Worm (Caenorhabditis elegans) whole organism, late embryonic: ENCODE results near the gene Y53F4B.7.
"Not testable (repeated sequence)": the region's sequence is repeated elsewhere in the genome, so short reads cannot be mapped to it uniquely, and the experiment has no call there.

ENCODE experiments used
- C38D4.7 ChIP-seq: fragments of 200-800 bp; sonication (Bioruptor generic); optimal IDR thresholded peaks from 2 replicates; lab custom pipeline; 2018; ENCODE audit warnings: mild to moderate bottlenecking, missing genetic modification characterization, moderate library complexity, missing compliant biosample characterization
- K09A11.1 ChIP-seq: sonication (generic microtip); optimal IDR thresholded peaks from 2 replicates; lab custom pipeline; 2017; ENCODE audit warnings: antibody characterized with exemption, mild to moderate bottlenecking, missing genetic modification characterization, missing compliant biosample characterization; ENCODE audit not compliant: insufficient read depth
- ama-1 ChIP-seq: fragments of 150-350 bp; optimal IDR thresholded peaks from 2 replicates; lab custom pipeline; 2014
- ceh-14 ChIP-seq: sonication (generic microtip); optimal IDR thresholded peaks from 2 replicates; lab custom pipeline; 2016; ENCODE audit warnings: missing genotype, missing genetic modification characterization, missing compliant biosample characterization
- ceh-19 ChIP-seq: fragments of 200-800 bp; sonication (Bioruptor generic); optimal IDR thresholded peaks from 2 replicates; lab custom pipeline; 2018; ENCODE audit warnings: mild to moderate bottlenecking, missing genetic modification characterization, missing compliant biosample characterization
- ceh-24 ChIP-seq: sonication (generic microtip); optimal IDR thresholded peaks from 2 replicates; lab custom pipeline; 2016; ENCODE audit warnings: mild to moderate bottlenecking, missing genetic modification characterization, missing compliant biosample characterization
- ceh-31 ChIP-seq: sonication (generic microtip); optimal IDR thresholded peaks from 2 replicates; lab custom pipeline; 2016; ENCODE audit warnings: missing genetic modification characterization, missing compliant biosample characterization
- ceh-45 ChIP-seq: fragments of 200-800 bp; sonication (Bioruptor generic); IDR thresholded peaks from 2 replicates; pipeline ENCODE4 v1.3.6; 2022; ENCODE audit warnings: missing genetic modification reagents, missing genetic modification characterization, missing compliant biosample characterization
- ceh-6 ChIP-seq: fragments of 200-800 bp; sonication (Bioruptor generic); optimal IDR thresholded peaks from 2 replicates; lab custom pipeline; 2018; ENCODE audit warnings: mild to moderate bottlenecking, missing genetic modification characterization, missing compliant biosample characterization
- dve-1 ChIP-seq: sonication (generic microtip); optimal IDR thresholded peaks from 2 replicates; lab custom pipeline; 2017; ENCODE audit warnings: antibody characterized with exemption, mild to moderate bottlenecking, missing genetic modification characterization, missing compliant biosample characterization
- elt-2 ChIP-seq: sonication (generic microtip); optimal IDR thresholded peaks from 2 replicates; lab custom pipeline; 2016; ENCODE audit warnings: missing genetic modification reagents, missing genetic modification characterization, missing compliant biosample characterization
- fax-1 ChIP-seq: sonication (generic microtip); optimal IDR thresholded peaks from 2 replicates; lab custom pipeline; 2016; ENCODE audit warnings: missing genotype, missing genetic modification characterization, missing compliant biosample characterization
- fkh-6 ChIP-seq: sonication (generic microtip); optimal IDR thresholded peaks from 2 replicates; lab custom pipeline; 2016; ENCODE audit warnings: missing genetic modification characterization, missing compliant biosample characterization
- gmeb-2 ChIP-seq: sonication (generic microtip); optimal IDR thresholded peaks from 2 replicates; lab custom pipeline; 2016; ENCODE audit warnings: missing genetic modification characterization, inconsistent platforms, missing compliant biosample characterization
- hlh-15 ChIP-seq: sonication (generic microtip); optimal IDR thresholded peaks from 2 replicates; lab custom pipeline; 2016; ENCODE audit warnings: missing genetic modification characterization, missing compliant biosample characterization
- hlh-30 ChIP-seq: sonication (generic microtip); optimal IDR thresholded peaks from 2 replicates; lab custom pipeline; 2017; ENCODE audit warnings: antibody characterized with exemption, missing genetic modification characterization, missing compliant biosample characterization; ENCODE audit not compliant: insufficient read depth
- hlh-6 ChIP-seq: sonication (generic microtip); optimal IDR thresholded peaks from 2 replicates; lab custom pipeline; 2016; ENCODE audit warnings: missing genotype, missing genetic modification characterization, missing compliant biosample characterization
- lim-6 ChIP-seq: sonication (generic microtip); optimal IDR thresholded peaks from 2 replicates; lab custom pipeline; 2016; ENCODE audit warnings: missing genetic modification characterization, missing compliant biosample characterization
- lin-11 ChIP-seq: fragments of 200-800 bp; sonication (Bioruptor generic); optimal IDR thresholded peaks from 2 replicates; lab custom pipeline; 2018; ENCODE audit warnings: mild to moderate bottlenecking, missing genetic modification characterization, missing compliant biosample characterization
- nfya-1 ChIP-seq: sonication (generic microtip); optimal IDR thresholded peaks from 2 replicates; lab custom pipeline; 2017; ENCODE audit warnings: missing genetic modification characterization, mild to moderate bottlenecking, missing compliant biosample characterization, antibody characterized with exemption, moderate library complexity
- nhr-11 ChIP-seq: fragments of 150-350 bp; optimal IDR thresholded peaks from 2 replicates; lab custom pipeline; 2014; ENCODE audit warnings: missing biosample characterization, missing genetic modification characterization
- pax-1 ChIP-seq: fragments of 150-350 bp; optimal IDR thresholded peaks from 2 replicates; lab custom pipeline; 2014; ENCODE audit warnings: missing biosample characterization, missing genetic modification characterization
- pha-2 ChIP-seq: sonication (generic microtip); optimal IDR thresholded peaks from 2 replicates; lab custom pipeline; 2017; ENCODE audit warnings: mild to moderate bottlenecking, missing genetic modification characterization, missing compliant biosample characterization
- pha-4 ChIP-seq: fragments of 150-350 bp; optimal IDR thresholded peaks from 2 replicates; lab custom pipeline; 2018; ENCODE audit warnings: missing biosample characterization, missing genetic modification reagents, missing genetic modification characterization
- pqm-1 ChIP-seq: sonication (generic microtip); optimal IDR thresholded peaks from 2 replicates; lab custom pipeline; 2016; ENCODE audit warnings: missing genetic modification characterization, missing compliant biosample characterization
- rnt-1 ChIP-seq: sonication (generic microtip); optimal IDR thresholded peaks from 2 replicates; lab custom pipeline; 2016; ENCODE audit warnings: missing genetic modification characterization, missing compliant biosample characterization
- sox-4 ChIP-seq: sonication (generic microtip); optimal IDR thresholded peaks from 2 replicates; lab custom pipeline; 2017; ENCODE audit warnings: mild to moderate bottlenecking, missing genetic modification characterization, inconsistent platforms, missing compliant biosample characterization
- syd-9 ChIP-seq: sonication (generic microtip); optimal IDR thresholded peaks from 2 replicates; lab custom pipeline; 2016; ENCODE audit warnings: mild to moderate bottlenecking, missing genetic modification characterization, moderate library complexity, missing compliant biosample characterization
- tbx-2 ChIP-seq: sonication (generic microtip); optimal IDR thresholded peaks from 2 replicates; lab custom pipeline; 2016; ENCODE audit warnings: missing genetic modification characterization, missing compliant biosample characterization
- tbx-7 ChIP-seq: sonication (generic microtip); optimal IDR thresholded peaks from 2 replicates; lab custom pipeline; 2016; ENCODE audit warnings: missing genotype, missing genetic modification characterization, missing compliant biosample characterization
- ttx-3 ChIP-seq: sonication (generic microtip); optimal IDR thresholded peaks from 2 replicates; lab custom pipeline; 2016; ENCODE audit warnings: missing genetic modification reagents, missing genetic modification characterization, missing compliant biosample characterization
- unc-42 ChIP-seq: sonication (generic microtip); optimal IDR thresholded peaks from 2 replicates; lab custom pipeline; 2016; ENCODE audit warnings: missing genotype, missing genetic modification characterization, missing compliant biosample characterization
- unc-86 ChIP-seq: sonication (generic microtip); optimal IDR thresholded peaks from 2 replicates; lab custom pipeline; 2016; ENCODE audit warnings: missing genetic modification characterization, missing compliant biosample characterization

The Y53F4B.7 gene

ce11 chrII:14969320-14969950 lies 23.3 kb upstream of the Y53F4B.7 start, which contains the start of the genes pole-4, nsun-5 and metl-2:
pole-4 (minus strand) TSS chrII:14969354.
nsun-5 (plus strand) TSS chrII:14969617.
metl-2 (plus strand) TSS chrII:14969900.
- TF ChIP-seq dve-1 (tag; lab: Kevin White, UChicago) (no peak), ceh-6 (GFP tag; lab: Kevin White, UChicago) (no peak), lim-6 (no peak), unc-42 (tag; lab: Kevin White, UChicago) (peak; percentile 77), ceh-45 (GFP tag; lab: Robert Waterston, UW) (no peak), pha-2 (tag; lab: Kevin White, UChicago) (no peak), sox-4 (no peak), nfya-1 (tag; lab: Kevin White, UChicago) (peak; percentile 6), syd-9 (tag; lab: Kevin White, UChicago) (no peak), fkh-6 (tag; lab: Kevin White, UChicago) (no peak), lin-11 (no peak), tbx-2 (tag; lab: Kevin White, UChicago) (peak; percentile 13), tbx-7 (tag; lab: Kevin White, UChicago) (no peak), ceh-24 (tag; lab: Kevin White, UChicago) (no peak), ceh-31 (tag; lab: Kevin White, UChicago) (peak; percentile 32), hlh-15 (tag; lab: Kevin White, UChicago) (no peak)

ce11 chrII:14983909-14984308 lies 8.8 kb upstream of the Y53F4B.7 start, which contains the start of gene Y53F4B.5:
Y53F4B.5 (minus strand) TSS chrII:14984009.
- TF ChIP-seq C38D4.7 (GFP tag; lab: Kevin White, UChicago) (no peak), hlh-30 (no peak), ttx-3 (tag; lab: Kevin White, UChicago) (no peak), tbx-2 (tag; lab: Kevin White, UChicago) (no peak), ceh-19 (GFP tag; lab: Kevin White, UChicago) (no peak), unc-86 (tag; lab: Kevin White, UChicago) (no peak), fax-1 (tag; lab: Kevin White, UChicago) (no peak), ama-1 (lab: Kevin White, UChicago) (no peak), pqm-1 (tag; lab: Kevin White, UChicago) (no peak), sox-4 (no peak), ceh-6 (GFP tag; lab: Kevin White, UChicago) (no peak), tbx-7 (tag; lab: Kevin White, UChicago) (no peak), ceh-14 (tag; lab: Kevin White, UChicago) (no peak)

- not testable (repeated sequence) for TF ChIP-seq ttx-3, unc-86, unc-42 (tag; lab: Kevin White, UChicago)
Measured at ce11 chrII:14988171-14988570, 4.5 kb upstream of the Y53F4B.7 start, which contains the start of gene Y53F4B.43. Y53F4B.43 (plus strand) TSS chrII:14988471.

- TF ChIP-seq K09A11.1 (tag; lab: Kevin White, UChicago) (no peak), pax-1 (tag; lab: Kevin White, UChicago) (no peak), gmeb-2 (tag; lab: Kevin White, UChicago) (no peak), hlh-30 (no peak), sox-4 (no peak), pqm-1 (tag; lab: Kevin White, UChicago) (no peak), nhr-11 (tag; lab: Kevin White, UChicago) (no peak), pha-4 (no peak), rnt-1 (tag; lab: Kevin White, UChicago) (no peak), elt-2 (no peak), C38D4.7 (GFP tag; lab: Kevin White, UChicago) (no peak), hlh-6 (tag; lab: Kevin White, UChicago) (no peak)
Measured at ce11 chrII:15003410-15003809, 10.7 kb downstream of the Y53F4B.7 start, which contains the start of gene Y53F4B.10. Y53F4B.10 (minus strand) TSS chrII:15003510.
